Fruit fly (Drosophila melanogaster) whole organism: ENCODE results near the gene CG5262.

Source experiments
- CG8478 ChIP-seq: fragments of >200 bp; optimal IDR thresholded peaks from 2 replicates; lab custom pipeline; 2018; ENCODE audit warnings: inconsistent platforms
- EcR ChIP-seq, 2 experiments: fragments of >200 bp; optimal IDR thresholded peaks; 2 replicates each; lab custom pipeline; 2017; ENCODE audit warnings: missing biosample characterization in 2 of 2, missing genetic modification characterization in 2 of 2, missing genetic modification reagents in 2 of 2
- pan ChIP-seq: fragments of >200 bp; optimal IDR thresholded peaks from 2 replicates; lab custom pipeline; 2017
- psq ChIP-seq: fragments of >200 bp; optimal IDR thresholded peaks from 2 replicates; lab custom pipeline; 2017

DNA sequence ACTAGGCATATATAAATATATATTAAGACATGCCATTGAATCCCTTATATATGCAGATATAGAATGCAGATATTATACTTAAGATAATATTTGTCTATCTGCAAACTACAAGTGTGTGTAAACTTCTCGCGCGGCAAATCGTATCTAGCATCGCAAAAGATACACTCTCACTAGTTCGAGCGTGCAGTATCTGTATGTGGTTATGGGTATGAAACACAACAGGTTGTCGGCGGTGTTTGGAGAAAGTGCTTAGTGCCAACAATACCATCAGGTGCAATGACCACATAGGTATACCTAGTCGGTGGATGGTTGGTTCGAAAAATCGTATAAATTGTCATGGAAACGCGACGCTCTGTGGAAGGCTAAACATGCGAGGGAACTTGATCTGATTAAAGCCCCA is 25.8 kb downstream of the CG5262 start:
- no peak for TF ChIP-seq pan
- TF ChIP-seq CG8478 = no peak
- no peak for TF ChIP-seq psq (lab: Kevin White, UChicago)
- TF ChIP-seq EcR (GFP tag; optimal IDR thresholded peaks at IDR 0.05; lab: Kevin White, UChicago) = peak in 1 of 2 experiments; percentile 35
